Fruit fly (Drosophila melanogaster): ENCODE results near the gene Prosbeta4.

Gene Prosbeta4

dm6 chr2L:16727578-16728023 is 4.3 kb downstream of the Prosbeta4 start, which contains the start of gene VhaSFD:
TSS of gene VhaSFD (minus strand) at chr2L:16727826.
- peak; percentile 9 for TF ChIP-seq CG1620 (GFP tag; optimal IDR thresholded peaks at IDR 0.05)
- peak; percentile 50 for TF ChIP-seq CG7101 (tag; optimal IDR thresholded peaks at IDR 0.05)
- TF ChIP-seq CG33017 (tag; optimal IDR thresholded peaks at IDR 0.05), result peak; percentile 40
- TF ChIP-seq CG7045 (GFP tag; optimal IDR thresholded peaks at IDR 0.05), result no peak
- peak; percentile 14 for TF ChIP-seq pad (GFP tag; optimal IDR thresholded peaks at IDR 0.05)
- peak; percentile 75 for TF ChIP-seq Mnt (GFP tag; optimal IDR thresholded peaks at IDR 0.05)
- TF ChIP-seq Crg-1 (GFP tag; optimal IDR thresholded peaks at IDR 0.05), result no peak
- TF ChIP-seq toe (GFP tag; optimal IDR thresholded peaks at IDR 0.05), result no peak
- TF ChIP-seq tj (GFP tag; optimal IDR thresholded peaks at IDR 0.05), result peak; percentile 69
- no peak for TF ChIP-seq CG11617 (GFP tag; optimal IDR thresholded peaks at IDR 0.05)
- no peak for TF ChIP-seq cnc (optimal IDR thresholded peaks at IDR 0.05)
- TF ChIP-seq ovo (GFP tag; optimal IDR thresholded peaks at IDR 0.05), result no peak
- TF ChIP-seq bab1 (GFP tag; optimal IDR thresholded peaks at IDR 0.05), result peak; percentile 53
- TF ChIP-seq CG14711 (tag; optimal IDR thresholded peaks at IDR 0.05), result no peak
- TF ChIP-seq Hr96 (GFP tag; optimal IDR thresholded peaks at IDR 0.05), result no peak
- no peak for TF ChIP-seq kay (GFP tag; ENCODE audit: borderline replicate concordance)
- TF ChIP-seq cic (GFP tag; optimal IDR thresholded peaks at IDR 0.05), result peak; percentile 48
- no peak for TF ChIP-seq CG5204 (GFP tag; optimal IDR thresholded peaks at IDR 0.05)
- TF ChIP-seq Clk (GFP tag; optimal IDR thresholded peaks at IDR 0.05), result no peak
- peak; percentile 73 for TF ChIP-seq CG12768 (GFP tag; optimal IDR thresholded peaks at IDR 0.05)

dm6 chr2L:16722596-16722995 is 9.3 kb downstream of the Prosbeta4 start:
- TF ChIP-seq CG1620 (GFP tag; optimal IDR thresholded peaks at IDR 0.05) (no peak), kay (GFP tag; ENCODE audit: borderline replicate concordance) (peak; percentile 79)

dm6 chr2L:16720707-16721700 is 10.9 kb downstream of the Prosbeta4 start:
- TF ChIP-seq CG5204 (GFP tag; optimal IDR thresholded peaks at IDR 0.05), result peak; percentile 97
- TF ChIP-seq CG7101 (tag; optimal IDR thresholded peaks at IDR 0.05), result peak; percentile 93
- TF ChIP-seq tj (GFP tag; optimal IDR thresholded peaks at IDR 0.05), result peak; percentile 81
- peak; percentile 97 for TF ChIP-seq CG7045 (GFP tag; optimal IDR thresholded peaks at IDR 0.05)
- TF ChIP-seq toe (GFP tag; optimal IDR thresholded peaks at IDR 0.05), result peak; percentile 95
- TF ChIP-seq kay (GFP tag; ENCODE audit: borderline replicate concordance), result peak; percentile 99
- peak; percentile 85 for TF ChIP-seq pad (GFP tag; optimal IDR thresholded peaks at IDR 0.05)
- peak; percentile 95 for TF ChIP-seq CG14711 (tag; optimal IDR thresholded peaks at IDR 0.05)
- peak; percentile 94 for TF ChIP-seq CG33017 (tag; optimal IDR thresholded peaks at IDR 0.05)
- peak; percentile 94 for TF ChIP-seq CG1620 (GFP tag; optimal IDR thresholded peaks at IDR 0.05)
- TF ChIP-seq cnc (optimal IDR thresholded peaks at IDR 0.05), result no peak
- peak; percentile 86 for TF ChIP-seq Clk (GFP tag; optimal IDR thresholded peaks at IDR 0.05)
- TF ChIP-seq bab1 (GFP tag; optimal IDR thresholded peaks at IDR 0.05), result peak; percentile 98
- peak; percentile 86 for TF ChIP-seq Mnt (GFP tag; optimal IDR thresholded peaks at IDR 0.05)
- peak; percentile 91 for TF ChIP-seq ovo (GFP tag; optimal IDR thresholded peaks at IDR 0.05)
- TF ChIP-seq Hr96 (GFP tag; optimal IDR thresholded peaks at IDR 0.05), result peak; percentile 88
- TF ChIP-seq CG12768 (GFP tag; optimal IDR thresholded peaks at IDR 0.05), result peak; percentile 93
- peak; percentile 75 for TF ChIP-seq cic (GFP tag; optimal IDR thresholded peaks at IDR 0.05)
- TF ChIP-seq CG11617 (GFP tag; optimal IDR thresholded peaks at IDR 0.05), result peak; percentile 96
- peak; percentile 84 for TF ChIP-seq Crg-1 (GFP tag; optimal IDR thresholded peaks at IDR 0.05)

dm6 chr2L:16719643-16720515 is 12.1 kb downstream of the Prosbeta4 start, which contains the start of gene Cyt-c-p:
TSS of gene Cyt-c-p (plus strand) at chr2L:16719932.
- TF ChIP-seq Clk (GFP tag; optimal IDR thresholded peaks at IDR 0.05) (no peak), toe (GFP tag; optimal IDR thresholded peaks at IDR 0.05) (no peak), CG5204 (GFP tag; optimal IDR thresholded peaks at IDR 0.05) (no peak), pad (GFP tag; optimal IDR thresholded peaks at IDR 0.05) (peak; percentile 86), Mnt (GFP tag; optimal IDR thresholded peaks at IDR 0.05) (peak; percentile 43), Hr96 (GFP tag; optimal IDR thresholded peaks at IDR 0.05) (peak; percentile 25), CG1620 (GFP tag; optimal IDR thresholded peaks at IDR 0.05) (peak; percentile 47), bab1 (GFP tag; optimal IDR thresholded peaks at IDR 0.05) (peak; percentile 69), kay (GFP tag; ENCODE audit: borderline replicate concordance) (peak; percentile 69), CG7045 (GFP tag; optimal IDR thresholded peaks at IDR 0.05) (no peak), CG12768 (GFP tag; optimal IDR thresholded peaks at IDR 0.05) (no peak), ovo (GFP tag; optimal IDR thresholded peaks at IDR 0.05) (peak; percentile 18), Crg-1 (GFP tag; optimal IDR thresholded peaks at IDR 0.05) (peak; percentile 6), tj (GFP tag; optimal IDR thresholded peaks at IDR 0.05) (peak; percentile 52), CG7101 (tag; optimal IDR thresholded peaks at IDR 0.05) (peak; percentile 54), cic (GFP tag; optimal IDR thresholded peaks at IDR 0.05) (peak; percentile 73), cnc (optimal IDR thresholded peaks at IDR 0.05) (no peak), CG11617 (GFP tag; optimal IDR thresholded peaks at IDR 0.05) (peak; percentile 58), CG14711 (tag; optimal IDR thresholded peaks at IDR 0.05) (peak; percentile 0), CG33017 (tag; optimal IDR thresholded peaks at IDR 0.05) (peak; percentile 27)

All from whole organism, adult.